Fruit fly (Drosophila melanogaster): Measurements from ENCODE around the gene Bin1.

dm6 chr3R:16208106-16208780, 18.9 kb upstream of the Bin1 start:
- TF ChIP-seq Smox (GFP tag; optimal IDR thresholded peaks at IDR 0.05) (peak; percentile 11), salr (GFP tag; optimal IDR thresholded peaks at IDR 0.05) (peak; percentile 53 to 83), Sox14 (GFP tag; optimal IDR thresholded peaks at IDR 0.05) (peak; percentile 66), topi (GFP tag; optimal IDR thresholded peaks at IDR 0.05) (peak; percentile 54), Lpt (GFP tag; optimal IDR thresholded peaks at IDR 0.05) (peak; percentile 91), ss (GFP tag; optimal IDR thresholded peaks at IDR 0.05) (peak; percentile 95 to 98), CG15336 (GFP tag; IDR thresholded peaks at IDR 0.05) (peak; percentile 85), dac (GFP tag; optimal IDR thresholded peaks at IDR 0.05) (peak; percentile 70), CG9139 (GFP tag; optimal IDR thresholded peaks at IDR 0.05) (peak; percentile 97), OdsH (GFP tag; optimal IDR thresholded peaks at IDR 0.05) (peak; percentile 33), CG16779 (tag; optimal IDR thresholded peaks at IDR 0.05) (peak; percentile 94), vri (GFP tag; optimal IDR thresholded peaks at IDR 0.05) (peak; percentile 78), Gug (GFP tag; IDR thresholded peaks at IDR 0.05) (peak; percentile 56), CG11902 (GFP tag; optimal IDR thresholded peaks at IDR 0.05) (no peak)

Measured in whole organism, prepupa.